Worm (Caenorhabditis elegans): Measurements from ENCODE around the gene rap-2.

The rap-2 gene

ce11 chrV:15099447-15099846, 35.6 kb upstream of the rap-2 start, which contains the start of gene C01G10.1:
C01G10.1 (plus strand) TSS chrV:15099747.
- TF ChIP-seq mdt-29 (GFP tag; IDR thresholded peaks at IDR 0.05) (no peak), aha-1 (tag) (no peak), F44E2.7 (GFP tag; IDR thresholded peaks at IDR 0.05) (no peak), aly-2 (tag; optimal IDR thresholded peaks at IDR 0.05) (no peak), tra-1 (GFP tag; IDR thresholded peaks at IDR 0.05) (no peak), mxl-3 (GFP tag; optimal IDR thresholded peaks at IDR 0.05) (no peak), dve-1 (tag; optimal IDR thresholded peaks at IDR 0.05; ENCODE audit: insufficient read depth) (no peak), fos-1 (tag; optimal IDR thresholded peaks at IDR 0.05) (no peak), tag-97 (GFP tag; IDR thresholded peaks at IDR 0.05) (no peak), egl-27 (tag; optimal IDR thresholded peaks at IDR 0.05) (no peak), nhr-25 (tag; optimal IDR thresholded peaks at IDR 0.05; ENCODE audit: borderline replicate concordance, insufficient read depth) (no peak), hlh-30 (tag; optimal IDR thresholded peaks at IDR 0.05; ENCODE audit: insufficient read depth) (no peak), F37D6.2 (tag; optimal IDR thresholded peaks at IDR 0.05) (no peak), spr-3 (GFP tag; optimal IDR thresholded peaks at IDR 0.05) (no peak), lin-39 (tag; optimal IDR thresholded peaks at IDR 0.05) (no peak), F10B5.3 (tag; optimal IDR thresholded peaks at IDR 0.05) (no peak), daf-19 (GFP tag; conservative IDR thresholded peaks at IDR 0.05) (no peak), zip-2 (tag; optimal IDR thresholded peaks at IDR 0.05) (no peak)

DNA sequence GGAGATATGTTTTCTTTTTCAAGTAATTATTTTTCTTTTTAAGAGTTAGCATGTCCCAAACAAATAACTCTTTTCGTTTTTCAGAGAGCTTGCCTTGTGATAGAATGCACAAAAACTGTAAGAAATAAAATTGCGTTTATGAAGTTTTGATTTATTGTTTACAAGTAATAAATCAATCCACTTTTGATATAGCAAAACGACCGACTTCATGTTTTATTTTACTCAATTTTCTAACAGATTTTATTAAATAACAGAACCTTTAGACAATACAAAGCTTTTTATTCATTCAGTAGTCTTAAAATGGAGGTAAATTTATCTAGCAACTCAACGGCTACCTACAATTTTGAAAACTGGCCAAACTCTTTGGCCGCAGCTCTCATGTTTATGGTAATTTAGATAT, 30.9 kb upstream of the rap-2 start, which contains the start of gene srx-78:
TSS of gene srx-78 (plus strand) at position 301 of the 400 bp plus-strand sequence.
- TF ChIP-seq jun-1 (tag; optimal IDR thresholded peaks at IDR 0.05): no peak
- no peak for TF ChIP-seq fos-1 (tag; optimal IDR thresholded peaks at IDR 0.05)
- TF ChIP-seq ceh-20 (GFP tag; IDR thresholded peaks at IDR 0.05): no peak
- no peak for TF ChIP-seq ZK337.2 (GFP tag; IDR thresholded peaks at IDR 0.05)
- TF ChIP-seq mdt-29 (GFP tag; IDR thresholded peaks at IDR 0.05): no peak
- no peak for TF ChIP-seq ceh-28 (tag; optimal IDR thresholded peaks at IDR 0.05)
- TF ChIP-seq lin-29 (GFP tag; IDR thresholded peaks at IDR 0.05): no peak
- no peak for TF ChIP-seq daf-12 (tag; optimal IDR thresholded peaks at IDR 0.05)
- TF ChIP-seq lin-38 (GFP tag; IDR thresholded peaks at IDR 0.05): no peak

ce11 chrV:15092666-15093065, 28.8 kb upstream of the rap-2 start, which contains the start of gene txt-12:
txt-12 (plus strand) TSS chrV:15092966.
- TF ChIP-seq daf-16 (GFP tag; optimal IDR thresholded peaks at IDR 0.05) (no peak), daf-16 (tag; optimal IDR thresholded peaks at IDR 0.05) (no peak), zip-2 (tag; optimal IDR thresholded peaks at IDR 0.05) (no peak), nhr-77 (tag; optimal IDR thresholded peaks at IDR 0.05) (no peak), saeg-2 (GFP tag; IDR thresholded peaks at IDR 0.05) (no peak), tra-1 (GFP tag; IDR thresholded peaks at IDR 0.05) (no peak), F49E8.2 (tag; optimal IDR thresholded peaks at IDR 0.05; ENCODE audit: borderline replicate concordance) (no peak), dpl-1 (GFP tag; optimal IDR thresholded peaks at IDR 0.05) (no peak), snpc-4 (tag; optimal IDR thresholded peaks at IDR 0.05) (no peak), nhr-237 (tag; optimal IDR thresholded peaks at IDR 0.05) (no peak)

DNA sequence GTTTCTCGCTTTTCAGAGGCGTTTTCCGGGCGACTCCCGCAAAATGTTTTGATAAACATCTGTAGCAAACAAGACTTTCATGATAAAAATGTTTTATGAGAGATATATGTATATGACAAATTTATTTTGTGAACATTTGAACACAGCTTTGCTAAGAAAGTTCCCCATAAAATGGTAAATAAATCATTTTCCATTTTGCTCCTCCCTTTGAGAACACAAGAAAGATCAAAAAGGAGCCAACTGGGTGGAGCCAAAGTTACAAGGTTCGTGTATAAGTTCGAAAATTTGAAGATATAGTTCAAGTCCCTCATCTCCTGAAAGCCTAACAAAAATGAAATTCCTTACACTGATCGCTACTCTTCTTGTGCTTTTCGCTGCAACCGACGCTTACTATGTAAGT, 26.6 kb upstream of the rap-2 start, which contains the start of gene C01G10.17:
TSS of gene C01G10.17 (plus strand) at position 301 of the 400 bp plus-strand sequence.
- TF ChIP-seq dpl-1 (GFP tag; optimal IDR thresholded peaks at IDR 0.05) (no peak), T20F7.1 (GFP tag; optimal IDR thresholded peaks at IDR 0.05) (no peak), arid-1 (GFP tag; conservative IDR thresholded peaks at IDR 0.05) (no peak), pqm-1 (tag; optimal IDR thresholded peaks at IDR 0.05) (no peak), Y105C5A.15 (GFP tag; IDR thresholded peaks at IDR 0.05) (no peak), madf-9 (GFP tag; conservative IDR thresholded peaks at IDR 0.05) (no peak), daf-8 (GFP tag; IDR thresholded peaks at IDR 0.05) (no peak), F26F4.8 (GFP tag; conservative IDR thresholded peaks at IDR 0.05) (no peak), dmd-6 (GFP tag; IDR thresholded peaks at IDR 0.05) (no peak), nhr-28 (tag; optimal IDR thresholded peaks at IDR 0.05) (no peak), aly-2 (tag; optimal IDR thresholded peaks at IDR 0.05) (no peak), ceh-20 (GFP tag; IDR thresholded peaks at IDR 0.05) (no peak), zip-2 (tag; optimal IDR thresholded peaks at IDR 0.05) (no peak), nhr-6 (tag; optimal IDR thresholded peaks at IDR 0.05) (no peak), ztf-11 (tag; optimal IDR thresholded peaks at IDR 0.05) (no peak), mes-2 (tag; optimal IDR thresholded peaks at IDR 0.05; ENCODE audit: poor library complexity, severe bottlenecking) (no peak), hlh-30 (tag; optimal IDR thresholded peaks at IDR 0.05; ENCODE audit: insufficient read depth) (no peak)

All from whole organism, L4 larva.